Worm (Caenorhabditis elegans): ENCODE data around the gene tnt-3.

ce11 chrX:7902976-7903375, 41.9 kb downstream of the tnt-3 start, which contains the start of gene C39D10.11:
- TF ChIP-seq ama-1 (optimal IDR thresholded peaks at IDR 0.05) (no peak), F13C5.2 (tag; optimal IDR thresholded peaks at IDR 0.05) (no peak), tra-4 (tag; optimal IDR thresholded peaks at IDR 0.05) (no peak), scrt-1 (GFP tag; IDR thresholded peaks at IDR 0.05) (no peak), flt-1 (GFP tag; IDR thresholded peaks at IDR 0.05) (no peak), sea-1 (GFP tag; conservative IDR thresholded peaks at IDR 0.05) (no peak), hnd-1 (tag; optimal IDR thresholded peaks at IDR 0.05) (no peak), tbx-37 (GFP tag; conservative IDR thresholded peaks at IDR 0.05) (no peak), ceh-36 (tag; optimal IDR thresholded peaks at IDR 0.05) (no peak), hmg-4 (GFP tag; optimal IDR thresholded peaks at IDR 0.05) (no peak)

Data from whole organism, early embryonic.